Worm (Caenorhabditis elegans) whole organism, L3 larva: Measurements from ENCODE around the gene str-19.

Experiments used
- R02D3.7 ChIP-seq: fragments of 150-350 bp; optimal IDR thresholded peaks from 2 replicates; lab custom pipeline; 2014; ENCODE audit warnings: missing biosample characterization, missing genetic modification characterization
- ceh-16 ChIP-seq: sonication (generic microtip); optimal IDR thresholded peaks from 2 replicates; lab custom pipeline; 2017; ENCODE audit warnings: missing biosample characterization, missing genetic modification characterization
- daf-12 ChIP-seq: fragments of 150-350 bp; optimal IDR thresholded peaks from 2 replicates; lab custom pipeline; 2014; ENCODE audit warnings: missing biosample characterization, missing genetic modification reagents, missing genetic modification characterization
- egl-5 ChIP-seq: fragments of 150-350 bp; optimal IDR thresholded peaks from 2 replicates; lab custom pipeline; 2017; ENCODE audit warnings: missing biosample characterization, missing genetic modification reagents, missing genetic modification characterization, inconsistent platforms
- elt-2 ChIP-seq: sonication (generic microtip); optimal IDR thresholded peaks from 2 replicates; lab custom pipeline; 2016; ENCODE audit warnings: missing genetic modification reagents, mild to moderate bottlenecking, missing genetic modification characterization, missing compliant biosample characterization
- elt-3 ChIP-seq, 3 experiments: fragments of 150-350 bp in 1 of 3; sonication (generic microtip) in 2 of 3; optimal IDR thresholded peaks; 2 replicates in 2 of 3; 4 replicates in 1 of 3; lab custom pipeline; 2014 to 2017; ENCODE audit warnings: missing biosample characterization in 3 of 3, missing genetic modification characterization in 3 of 3
- eor-1 ChIP-seq, 2 experiments: fragments of 150-350 bp; optimal IDR thresholded peaks; 2 replicates each; lab custom pipeline; 2014 to 2018; ENCODE audit warnings: missing biosample characterization in 2 of 2, missing genetic modification characterization in 2 of 2
- fkh-2 ChIP-seq: fragments of 150-350 bp; optimal IDR thresholded peaks from 2 replicates; lab custom pipeline; 2014; ENCODE audit warnings: missing biosample characterization, missing genetic modification reagents, missing genetic modification characterization
- hmg-11 ChIP-seq: sonication (generic microtip); optimal IDR thresholded peaks from 2 replicates; lab custom pipeline; 2016; ENCODE audit warnings: missing genetic modification characterization, missing compliant biosample characterization
- lin-15B ChIP-seq: fragments of 150-350 bp; optimal IDR thresholded peaks from 2 replicates; lab custom pipeline; 2014; ENCODE audit warnings: missing biosample characterization, missing genetic modification characterization
- lin-39 ChIP-seq: fragments of 150-350 bp; optimal IDR thresholded peaks from 2 replicates; lab custom pipeline; 2018; ENCODE audit warnings: missing biosample characterization, missing genetic modification reagents, missing genetic modification characterization
- lsy-12 ChIP-seq: sonication (generic microtip); optimal IDR thresholded peaks from 2 replicates; lab custom pipeline; 2016; ENCODE audit warnings: mild to moderate bottlenecking, missing genetic modification characterization, missing compliant biosample characterization
- mdl-1 ChIP-seq: fragments of 150-350 bp; optimal IDR thresholded peaks from 2 replicates; lab custom pipeline; 2014; ENCODE audit warnings: missing biosample characterization, missing genetic modification characterization
- nfya-1 ChIP-seq: sonication (generic microtip); optimal IDR thresholded peaks from 2 replicates; lab custom pipeline; 2017; ENCODE audit warnings: missing genetic modification characterization, mild to moderate bottlenecking, missing compliant biosample characterization, antibody characterized with exemption, moderate library complexity; ENCODE audit not compliant: insufficient read depth
- nhr-12 ChIP-seq: fragments of 150-350 bp; optimal IDR thresholded peaks from 2 replicates; lab custom pipeline; 2014; ENCODE audit warnings: missing biosample characterization, missing genetic modification characterization
- nhr-237 ChIP-seq: fragments of 150-350 bp; optimal IDR thresholded peaks from 2 replicates; lab custom pipeline; 2014; ENCODE audit warnings: missing biosample characterization, missing genetic modification characterization
- nhr-25 ChIP-seq: sonication (generic microtip); optimal IDR thresholded peaks from 2 replicates; lab custom pipeline; 2017; ENCODE audit warnings: missing biosample characterization, missing genetic modification characterization
- nhr-28 ChIP-seq: fragments of 150-350 bp; optimal IDR thresholded peaks from 2 replicates; lab custom pipeline; 2014; ENCODE audit warnings: missing biosample characterization, missing genetic modification characterization
- nhr-67 ChIP-seq: fragments of 150-350 bp; optimal IDR thresholded peaks from 2 replicates; lab custom pipeline; 2014; ENCODE audit warnings: missing biosample characterization, missing genetic modification characterization
- nhr-76 ChIP-seq: fragments of 150-350 bp; sonication (generic microtip); optimal IDR thresholded peaks from 5 replicates; lab custom pipeline; 2014; ENCODE audit warnings: missing biosample characterization, missing genetic modification characterization
- nhr-77 ChIP-seq: fragments of 150-350 bp; optimal IDR thresholded peaks from 2 replicates; lab custom pipeline; 2014; ENCODE audit warnings: missing biosample characterization, missing genetic modification characterization
- pha-4 ChIP-seq: fragments of 150-350 bp; optimal IDR thresholded peaks from 2 replicates; lab custom pipeline; 2014; ENCODE audit warnings: missing biosample characterization, missing genetic modification reagents, missing genetic modification characterization
- pqm-1 ChIP-seq: fragments of 150-350 bp; optimal IDR thresholded peaks from 2 replicates; lab custom pipeline; 2017; ENCODE audit warnings: missing biosample characterization, missing genetic modification characterization, inconsistent platforms
- sea-2 ChIP-seq: fragments of 150-350 bp; sonication (generic microtip); optimal IDR thresholded peaks from 4 replicates; lab custom pipeline; 2014; ENCODE audit warnings: missing biosample characterization, missing genetic modification reagents, missing genetic modification characterization
- skn-1 ChIP-seq: fragments of 150-350 bp; optimal IDR thresholded peaks from 2 replicates; lab custom pipeline; 2014; ENCODE audit warnings: missing biosample characterization, missing genetic modification characterization
- tbx-2 ChIP-seq: sonication (generic microtip); optimal IDR thresholded peaks from 2 replicates; lab custom pipeline; 2016; ENCODE audit warnings: mild to moderate bottlenecking, missing genetic modification characterization, missing compliant biosample characterization
- unc-39 ChIP-seq: sonication (generic microtip); optimal IDR thresholded peaks from 4 replicates; lab custom pipeline; 2017; ENCODE audit warnings: missing biosample characterization, missing genetic modification characterization
- unc-62 ChIP-seq: fragments of 150-350 bp; sonication (generic microtip); optimal IDR thresholded peaks from 4 replicates; lab custom pipeline; 2014; ENCODE audit warnings: missing biosample characterization, missing genetic modification reagents, missing genetic modification characterization
- zag-1 ChIP-seq: fragments of 150-350 bp; optimal IDR thresholded peaks from 2 replicates; lab custom pipeline; 2014; ENCODE audit warnings: missing biosample characterization, missing genetic modification characterization
- ztf-4 ChIP-seq: fragments of 150-350 bp; optimal IDR thresholded peaks from 2 replicates; lab custom pipeline; 2014; ENCODE audit warnings: missing biosample characterization, missing genetic modification characterization

str-19 gene

ce11 chrV:15707982-15708381 is 36.3 kb downstream of the str-19 start:
- TF ChIP-seq egl-5 (no peak), nhr-25 (peak; percentile 24), elt-3 (tag; optimal IDR thresholded peaks at IDR 0.05; lab: Kevin White, UChicago) (peak in 2 of 3 experiments; percentile 17 to 74)

ce11 chrV:15704745-15705144 is 39.5 kb downstream of the str-19 start, which contains the start of gene twk-34:
TSS of gene twk-34 (plus strand) at chrV:15704960.
- TF ChIP-seq elt-3 (tag; optimal IDR thresholded peaks at IDR 0.05; lab: Kevin White, UChicago) (peak in 1 of 3 experiments; percentile 52), sea-2 (GFP tag; lab: Kevin White, UChicago) (no peak)

- TF ChIP-seq nhr-67 (no peak), eor-1 (tag; optimal IDR thresholded peaks at IDR 0.05; lab: Kevin White, UChicago) (no peak), elt-3 (tag; optimal IDR thresholded peaks at IDR 0.05; lab: Kevin White, UChicago) (no peak), nhr-77 (tag; lab: Kevin White, UChicago) (no peak), egl-5 (no peak), unc-62 (no peak), skn-1 (tag; lab: Kevin White, UChicago) (no peak), fkh-2 (tag; lab: Kevin White, UChicago) (no peak), pha-4 (tag; lab: Kevin White, UChicago) (no peak), tbx-2 (tag; lab: Kevin White, UChicago) (no peak), unc-39 (tag; lab: Kevin White, UChicago) (no peak), mdl-1 (no peak), nfya-1 (tag; lab: Kevin White, UChicago) (no peak), pqm-1 (tag; lab: Kevin White, UChicago) (no peak), R02D3.7 (no peak), nhr-28 (tag; lab: Kevin White, UChicago) (no peak), nhr-12 (tag; lab: Kevin White, UChicago) (no peak), zag-1 (tag; lab: Kevin White, UChicago) (no peak), lin-15B (tag; lab: Kevin White, UChicago) (no peak)
Observed at ce11 chrV:15702263-15702662, 42.0 kb downstream of the str-19 start, which contains the start of gene nhr-53. TSS of gene nhr-53 (minus strand) at chrV:15702363.

- no peak for TF ChIP-seq nhr-28 (tag; lab: Kevin White, UChicago)
- no peak for TF ChIP-seq ztf-4
- no peak for TF ChIP-seq daf-12
- no peak for TF ChIP-seq fkh-2 (tag; lab: Kevin White, UChicago)
- TF ChIP-seq nhr-25 = no peak
- TF ChIP-seq tbx-2 (tag; lab: Kevin White, UChicago) = no peak
- TF ChIP-seq nhr-77 (tag; lab: Kevin White, UChicago) = no peak
- no peak for TF ChIP-seq unc-39 (tag; lab: Kevin White, UChicago)
- TF ChIP-seq skn-1 (tag; lab: Kevin White, UChicago) = no peak
- TF ChIP-seq pqm-1 (tag; lab: Kevin White, UChicago) = no peak
- no peak for TF ChIP-seq ceh-16
- TF ChIP-seq nhr-237 = no peak
- no peak for TF ChIP-seq lin-15B (tag; lab: Kevin White, UChicago)
- no peak for TF ChIP-seq hmg-11 (tag; lab: Kevin White, UChicago)
- no peak for TF ChIP-seq lin-39
Observed at ce11 chrV:15699799-15700198, 44.5 kb downstream of the str-19 start, which contains the start of gene nhr-199. TSS of gene nhr-199 (minus strand) at chrV:15699899.

ce11 chrV:15698099-15698498 is 46.2 kb downstream of the str-19 start, which contains the start of gene srx-29:
TSS of gene srx-29 (minus strand) at chrV:15698199.
- TF ChIP-seq skn-1 (tag; lab: Kevin White, UChicago) (no peak), sea-2 (GFP tag; lab: Kevin White, UChicago) (no peak), nhr-76 (tag; lab: Kevin White, UChicago) (no peak), lsy-12 (tag; lab: Kevin White, UChicago) (no peak), unc-39 (tag; lab: Kevin White, UChicago) (no peak), elt-2 (tag; lab: Kevin White, UChicago) (no peak), nfya-1 (tag; lab: Kevin White, UChicago) (no peak), eor-1 (tag; optimal IDR thresholded peaks at IDR 0.05; lab: Kevin White, UChicago) (no peak), ceh-16 (no peak), hmg-11 (tag; lab: Kevin White, UChicago) (no peak), pqm-1 (tag; lab: Kevin White, UChicago) (no peak), nhr-25 (no peak), daf-12 (no peak)

- TF ChIP-seq lsy-12 (tag; lab: Kevin White, UChicago) (no peak), unc-39 (tag; lab: Kevin White, UChicago) (no peak), hmg-11 (tag; lab: Kevin White, UChicago) (no peak)
Observed at ce11 chrV:15693682-15694081, 50.6 kb downstream of the str-19 start, which contains the start of gene nhr-198. TSS of gene nhr-198 (plus strand) at chrV:15693994.
